Worm (Caenorhabditis elegans) whole organism, mixed stage, embryonic: Measurements from ENCODE around the gene ZK899.1.

Source experiments
- blmp-1 ChIP-seq: fragments of 150-350 bp; optimal IDR thresholded peaks from 2 replicates; lab custom pipeline; 2014; ENCODE audit warnings: missing biosample characterization, missing genetic modification characterization
- ceh-83 ChIP-seq: fragments of 200-800 bp; sonication (Bioruptor generic); optimal IDR thresholded peaks from 2 replicates; lab custom pipeline; 2018; ENCODE audit warnings: mild to moderate bottlenecking, missing genetic modification characterization, missing compliant biosample characterization
- ces-1 ChIP-seq: fragments of 150-350 bp; optimal IDR thresholded peaks from 2 replicates; lab custom pipeline; 2014; ENCODE audit warnings: missing biosample characterization, missing genetic modification reagents, missing genetic modification characterization
- elt-3 ChIP-seq: fragments of 150-350 bp; optimal IDR thresholded peaks from 2 replicates; lab custom pipeline; 2014; ENCODE audit warnings: missing biosample characterization, missing genetic modification characterization
- ham-2 ChIP-seq: fragments of 200-800 bp; sonication (Bioruptor generic); optimal IDR thresholded peaks from 2 replicates; lab custom pipeline; 2018; ENCODE audit warnings: mild to moderate bottlenecking, missing genetic modification characterization, missing compliant biosample characterization
- lin-13 ChIP-seq: fragments of 150-350 bp; optimal IDR thresholded peaks from 2 replicates; lab custom pipeline; 2014; ENCODE audit warnings: missing biosample characterization, missing genetic modification characterization
- mab-5 ChIP-seq: fragments of 150-350 bp; optimal IDR thresholded peaks from 2 replicates; lab custom pipeline; 2014; ENCODE audit warnings: missing biosample characterization, missing genetic modification characterization
- mep-1 ChIP-seq: fragments of 150-350 bp; optimal IDR thresholded peaks from 2 replicates; lab custom pipeline; 2017; ENCODE audit warnings: missing biosample characterization, missing genetic modification reagents, missing genetic modification characterization, inconsistent platforms
- nhr-237 ChIP-seq: fragments of 150-350 bp; optimal IDR thresholded peaks from 2 replicates; lab custom pipeline; 2014; ENCODE audit warnings: missing biosample characterization, missing genetic modification characterization
- pha-4 ChIP-seq: fragments of 150-350 bp; optimal IDR thresholded peaks from 2 replicates; lab custom pipeline; 2018; ENCODE audit warnings: missing biosample characterization, missing genetic modification reagents, missing genetic modification characterization
- sptf-1 ChIP-seq: sonication (generic microtip); optimal IDR thresholded peaks from 2 replicates; lab custom pipeline; 2017; ENCODE audit warnings: mild to moderate bottlenecking, missing genetic modification characterization, moderate library complexity, missing compliant biosample characterization
- unc-39 ChIP-seq: fragments of 150-350 bp; optimal IDR thresholded peaks from 2 replicates; lab custom pipeline; 2014; ENCODE audit warnings: missing biosample characterization, missing genetic modification characterization
- unc-62 ChIP-seq: fragments of 150-350 bp; optimal IDR thresholded peaks from 2 replicates; lab custom pipeline; 2014; ENCODE audit warnings: missing biosample characterization, missing genetic modification reagents, missing genetic modification characterization

DNA sequence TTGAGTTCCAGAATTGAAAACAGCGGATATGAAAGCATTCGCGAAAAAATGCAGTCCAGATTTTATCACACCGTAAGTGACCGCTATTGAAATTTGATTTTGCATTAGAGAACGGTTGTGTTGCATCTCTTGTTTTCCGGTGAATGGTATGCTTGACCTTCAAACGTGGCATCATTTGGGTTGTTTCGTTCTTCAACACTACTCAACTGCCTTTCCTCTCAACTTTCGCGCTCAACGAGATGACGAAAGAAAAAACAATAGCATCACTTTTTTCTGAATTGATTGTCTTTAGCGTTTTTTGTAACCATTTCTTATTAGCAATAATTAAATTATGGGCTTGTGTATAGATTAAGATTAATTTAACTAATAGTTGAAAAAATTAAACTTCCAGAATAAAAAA lies 44.0 kb upstream of the ZK899.1 start:
- TF ChIP-seq mab-5 (tag; lab: Kevin White, UChicago), result no peak
- no peak for TF ChIP-seq unc-39 (tag; lab: Kevin White, UChicago)
- TF ChIP-seq sptf-1 (tag; lab: Kevin White, UChicago), result no peak
- TF ChIP-seq mep-1 (tag; lab: Kevin White, UChicago), result no peak
- TF ChIP-seq nhr-237 (tag; lab: Kevin White, UChicago), result no peak
- no peak for TF ChIP-seq lin-13 (tag; lab: Kevin White, UChicago)
- TF ChIP-seq ham-2 (GFP tag; lab: Kevin White, UChicago), result no peak
- no peak for TF ChIP-seq unc-62
- no peak for TF ChIP-seq elt-3 (tag; lab: Kevin White, UChicago)
- no peak for TF ChIP-seq pha-4
- TF ChIP-seq ceh-83, result no peak
- TF ChIP-seq ces-1 (GFP tag; lab: Kevin White, UChicago), result no peak
- TF ChIP-seq blmp-1 (tag; lab: Kevin White, UChicago), result no peak
